Worm (Caenorhabditis elegans) whole organism, mixed stage, embryonic: Measurements from ENCODE around the gene atp-2.

Experiments used
- mep-1 ChIP-seq: fragments of 150-350 bp; optimal IDR thresholded peaks from 2 replicates; lab custom pipeline; 2017; ENCODE audit warnings: missing biosample characterization, missing genetic modification reagents, missing genetic modification characterization, inconsistent platforms
- nhr-28 ChIP-seq: fragments of 150-350 bp; optimal IDR thresholded peaks from 2 replicates; lab custom pipeline; 2014; ENCODE audit warnings: missing biosample characterization, missing genetic modification characterization

DNA sequence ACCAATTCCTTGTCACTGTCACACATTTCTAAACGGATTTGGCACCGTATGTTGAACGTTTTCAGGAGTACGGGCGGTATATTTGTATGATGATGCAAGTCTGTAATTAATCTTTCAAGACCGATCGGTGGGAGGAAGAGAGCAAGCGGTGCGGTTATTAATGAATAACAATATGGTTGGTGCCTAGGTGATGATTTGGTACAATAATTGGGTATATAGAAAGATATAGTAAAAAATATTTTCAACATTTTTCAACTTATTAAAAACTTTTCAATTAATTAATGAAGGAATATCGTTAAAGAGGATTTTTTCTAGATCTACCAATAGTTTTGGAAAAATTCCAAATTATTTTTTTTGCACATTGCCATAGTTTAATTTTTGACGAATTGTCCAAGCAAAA lies 16.3 kb downstream of the atp-2 start, which contains the start of gene cnd-1:
- TF ChIP-seq mep-1 (no peak), nhr-28 (no peak)
